Fruit fly (Drosophila melanogaster): ENCODE data around the gene tHMG2.

Gene tHMG2

dm6 chr3R:22524344-22525072 lies 31.8 kb downstream of the tHMG2 start (continued):
- TF ChIP-seq nerfin-2 (GFP tag; IDR thresholded peaks at IDR 0.05; ENCODE audit: partially characterized antibody) (no peak), sna (GFP tag; IDR thresholded peaks at IDR 0.05; ENCODE audit: partially characterized antibody) (no peak), abd-A (tag; optimal IDR thresholded peaks at IDR 0.05) (peak; percentile 38), tna (GFP tag; IDR thresholded peaks at IDR 0.05; ENCODE audit: partially characterized antibody) (no peak), exex (tag; optimal IDR thresholded peaks at IDR 0.05) (peak; percentile 10), CG5180 (GFP tag; optimal IDR thresholded peaks at IDR 0.05) (peak; percentile 79), CG13424 (tag; optimal IDR thresholded peaks at IDR 0.05) (peak; percentile 54), CG13123 (GFP tag; optimal IDR thresholded peaks at IDR 0.05) (peak; percentile 67), lola (GFP tag; optimal IDR thresholded peaks at IDR 0.05) (peak in 1 of 3 experiments; percentile 8), CG4820 (GFP tag; optimal IDR thresholded peaks at IDR 0.05) (peak; percentile 29), Myb (GFP tag; optimal IDR thresholded peaks at IDR 0.05) (no peak), gfzf (GFP tag; optimal IDR thresholded peaks at IDR 0.05) (no peak), CG13775 (GFP tag; optimal IDR thresholded peaks at IDR 0.05) (no peak), C15 (GFP tag; IDR thresholded peaks at IDR 0.05) (no peak), CG13287 (GFP tag; IDR thresholded peaks at IDR 0.05; ENCODE audit: partially characterized antibody) (no peak), CG11085 (GFP tag; IDR thresholded peaks at IDR 0.05) (no peak), CG13296 (GFP tag; optimal IDR thresholded peaks at IDR 0.05) (peak; percentile 78), CG12155 (GFP tag; optimal IDR thresholded peaks at IDR 0.05) (no peak), NFAT (GFP tag; IDR thresholded peaks at IDR 0.05) (no peak), Six4 (GFP tag; optimal IDR thresholded peaks at IDR 0.05) (no peak), Ets97D (GFP tag; optimal IDR thresholded peaks at IDR 0.05) (no peak), ac (GFP tag; optimal IDR thresholded peaks at IDR 0.05) (no peak), CG2120 (GFP tag; optimal IDR thresholded peaks at IDR 0.05) (peak; percentile 45), CG4707 (GFP tag; optimal IDR thresholded peaks at IDR 0.05) (peak; percentile 75), CG6654 (GFP tag; optimal IDR thresholded peaks at IDR 0.05) (no peak), Sox100B (GFP tag; optimal IDR thresholded peaks at IDR 0.05) (peak; percentile 83), CG12104 (GFP tag; optimal IDR thresholded peaks at IDR 0.05) (peak; percentile 14), Sox102F (GFP tag; optimal IDR thresholded peaks at IDR 0.05) (peak; percentile 64), CG7745 (tag; optimal IDR thresholded peaks at IDR 0.05) (peak; percentile 21), ab (GFP tag; optimal IDR thresholded peaks at IDR 0.05) (no peak), dmrt99B (tag; optimal IDR thresholded peaks at IDR 0.05) (peak; percentile 69), fd64A (GFP tag; optimal IDR thresholded peaks at IDR 0.05) (peak; percentile 80), Rx (GFP tag; IDR thresholded peaks at IDR 0.05) (no peak), CG18476 (GFP tag; optimal IDR thresholded peaks at IDR 0.05) (peak; percentile 10), CG8478 (optimal IDR thresholded peaks at IDR 0.05) (no peak), ash1 (GFP tag; optimal IDR thresholded peaks at IDR 0.05) (no peak), CG18619 (GFP tag; optimal IDR thresholded peaks at IDR 0.05) (peak; percentile 61), pum (GFP tag; optimal IDR thresholded peaks at IDR 0.05) (no peak), mld (GFP tag; IDR thresholded peaks at IDR 0.05; ENCODE audit: partially characterized antibody) (no peak), CG1792 (GFP tag; optimal IDR thresholded peaks at IDR 0.05) (peak; percentile 2), cas (GFP tag; IDR thresholded peaks at IDR 0.05) (0 out of 2 replicates have a peak, but pooled peaks have one; percentile 16), CG34224 (GFP tag; IDR thresholded peaks at IDR 0.05; ENCODE audit: partially characterized antibody) (0 out of 3 replicates have a peak, but pooled peaks have one; percentile 10), ERR (GFP tag; optimal IDR thresholded peaks at IDR 0.05) (peak; percentile 45), Dfd (GFP tag; optimal IDR thresholded peaks at IDR 0.05) (no peak), Hand (GFP tag; optimal IDR thresholded peaks at IDR 0.05) (no peak), kni (GFP tag; optimal IDR thresholded peaks at IDR 0.05) (peak; percentile 91), Awh (GFP tag; IDR thresholded peaks at IDR 0.05) (peak; percentile 85), CG32532 (GFP tag; IDR thresholded peaks at IDR 0.05) (peak; percentile 48; the same call in 1 of the 2 replicates)
